Worm (Caenorhabditis elegans) whole organism, L3 larva: Measurements from ENCODE around the gene acr-12.

ENCODE experiments used
- R02D3.7 ChIP-seq: fragments of 150-350 bp; optimal IDR thresholded peaks from 2 replicates; lab custom pipeline; 2014; ENCODE audit warnings: missing biosample characterization, missing genetic modification characterization
- ZK546.5 ChIP-seq: sonication (generic microtip); optimal IDR thresholded peaks from 2 replicates; lab custom pipeline; 2017; ENCODE audit warnings: missing biosample characterization, missing genetic modification characterization
- ama-1 ChIP-seq: fragments of 150-350 bp; optimal IDR thresholded peaks from 2 replicates; lab custom pipeline; 2018
- ceh-28 ChIP-seq: fragments of 150-350 bp; optimal IDR thresholded peaks from 2 replicates; lab custom pipeline; 2014; ENCODE audit warnings: missing biosample characterization, missing genetic modification reagents, missing genetic modification characterization
- ceh-9 ChIP-seq: sonication (generic microtip); optimal IDR thresholded peaks from 2 replicates; lab custom pipeline; 2018; ENCODE audit warnings: missing biosample characterization, missing genetic modification characterization
- elt-2 ChIP-seq: sonication (generic microtip); optimal IDR thresholded peaks from 2 replicates; lab custom pipeline; 2016; ENCODE audit warnings: missing genetic modification reagents, mild to moderate bottlenecking, missing genetic modification characterization, missing compliant biosample characterization
- eor-1 ChIP-seq, 2 experiments: fragments of 150-350 bp; optimal IDR thresholded peaks; 2 replicates each; lab custom pipeline; 2014 to 2018; ENCODE audit warnings: missing biosample characterization in 2 of 2, missing genetic modification characterization in 2 of 2
- fkh-10 ChIP-seq: sonication (generic microtip); optimal IDR thresholded peaks from 2 replicates; lab custom pipeline; 2017; ENCODE audit warnings: missing biosample characterization, missing genetic modification reagents, missing genetic modification characterization
- fkh-2 ChIP-seq: fragments of 150-350 bp; optimal IDR thresholded peaks from 2 replicates; lab custom pipeline; 2014; ENCODE audit warnings: missing biosample characterization, missing genetic modification reagents, missing genetic modification characterization
- fos-1 ChIP-seq: fragments of 150-350 bp; optimal IDR thresholded peaks from 2 replicates; lab custom pipeline; 2014; ENCODE audit warnings: missing biosample characterization, missing genetic modification characterization
- hmg-11 ChIP-seq: sonication (generic microtip); optimal IDR thresholded peaks from 2 replicates; lab custom pipeline; 2016; ENCODE audit warnings: missing genetic modification characterization, missing compliant biosample characterization
- jun-1 ChIP-seq: fragments of 150-350 bp; optimal IDR thresholded peaks from 2 replicates; lab custom pipeline; 2014; ENCODE audit warnings: missing biosample characterization, missing genetic modification reagents, missing genetic modification characterization
- lin-39 ChIP-seq: fragments of 150-350 bp; optimal IDR thresholded peaks from 2 replicates; lab custom pipeline; 2018; ENCODE audit warnings: missing biosample characterization, missing genetic modification reagents, missing genetic modification characterization
- lsy-12 ChIP-seq: sonication (generic microtip); optimal IDR thresholded peaks from 2 replicates; lab custom pipeline; 2016; ENCODE audit warnings: mild to moderate bottlenecking, missing genetic modification characterization, missing compliant biosample characterization
- mdl-1 ChIP-seq: fragments of 150-350 bp; optimal IDR thresholded peaks from 2 replicates; lab custom pipeline; 2014; ENCODE audit warnings: missing biosample characterization, missing genetic modification characterization
- nfya-1 ChIP-seq: sonication (generic microtip); optimal IDR thresholded peaks from 2 replicates; lab custom pipeline; 2017; ENCODE audit warnings: missing genetic modification characterization, mild to moderate bottlenecking, missing compliant biosample characterization, antibody characterized with exemption, moderate library complexity; ENCODE audit not compliant: insufficient read depth
- nhr-12 ChIP-seq: fragments of 150-350 bp; optimal IDR thresholded peaks from 2 replicates; lab custom pipeline; 2014; ENCODE audit warnings: missing biosample characterization, missing genetic modification characterization
- nhr-237 ChIP-seq: fragments of 150-350 bp; optimal IDR thresholded peaks from 2 replicates; lab custom pipeline; 2014; ENCODE audit warnings: missing biosample characterization, missing genetic modification characterization
- nhr-25 ChIP-seq: sonication (generic microtip); optimal IDR thresholded peaks from 2 replicates; lab custom pipeline; 2017; ENCODE audit warnings: missing biosample characterization, missing genetic modification characterization
- nhr-28 ChIP-seq: fragments of 150-350 bp; optimal IDR thresholded peaks from 2 replicates; lab custom pipeline; 2014; ENCODE audit warnings: missing biosample characterization, missing genetic modification characterization
- nhr-43 ChIP-seq: sonication (generic microtip); optimal IDR thresholded peaks from 2 replicates; lab custom pipeline; 2016; ENCODE audit warnings: mild to moderate bottlenecking, missing genetic modification characterization, missing compliant biosample characterization; ENCODE audit not compliant: poor library complexity, severe bottlenecking
- nhr-67 ChIP-seq: fragments of 150-350 bp; optimal IDR thresholded peaks from 2 replicates; lab custom pipeline; 2014; ENCODE audit warnings: missing biosample characterization, missing genetic modification characterization
- nhr-76 ChIP-seq: fragments of 150-350 bp; sonication (generic microtip); optimal IDR thresholded peaks from 5 replicates; lab custom pipeline; 2014; ENCODE audit warnings: missing biosample characterization, missing genetic modification characterization
- nhr-77 ChIP-seq: fragments of 150-350 bp; optimal IDR thresholded peaks from 2 replicates; lab custom pipeline; 2014; ENCODE audit warnings: missing biosample characterization, missing genetic modification characterization
- pqm-1 ChIP-seq: fragments of 150-350 bp; optimal IDR thresholded peaks from 2 replicates; lab custom pipeline; 2017; ENCODE audit warnings: missing biosample characterization, missing genetic modification characterization, inconsistent platforms
- sea-2 ChIP-seq: fragments of 150-350 bp; sonication (generic microtip); optimal IDR thresholded peaks from 4 replicates; lab custom pipeline; 2014; ENCODE audit warnings: missing biosample characterization, missing genetic modification reagents, missing genetic modification characterization
- skn-1 ChIP-seq: fragments of 150-350 bp; optimal IDR thresholded peaks from 2 replicates; lab custom pipeline; 2014; ENCODE audit warnings: missing biosample characterization, missing genetic modification characterization
- unc-39 ChIP-seq: sonication (generic microtip); optimal IDR thresholded peaks from 4 replicates; lab custom pipeline; 2017; ENCODE audit warnings: missing biosample characterization, missing genetic modification characterization
- unc-62 ChIP-seq: fragments of 150-350 bp; sonication (generic microtip); optimal IDR thresholded peaks from 4 replicates; lab custom pipeline; 2014; ENCODE audit warnings: missing biosample characterization, missing genetic modification reagents, missing genetic modification characterization
- zag-1 ChIP-seq: fragments of 150-350 bp; optimal IDR thresholded peaks from 2 replicates; lab custom pipeline; 2014; ENCODE audit warnings: missing biosample characterization, missing genetic modification characterization
- ztf-11 ChIP-seq: fragments of 150-350 bp; optimal IDR thresholded peaks from 2 replicates; lab custom pipeline; 2014; ENCODE audit warnings: missing biosample characterization, missing genetic modification characterization

acr-12 gene

DNA sequence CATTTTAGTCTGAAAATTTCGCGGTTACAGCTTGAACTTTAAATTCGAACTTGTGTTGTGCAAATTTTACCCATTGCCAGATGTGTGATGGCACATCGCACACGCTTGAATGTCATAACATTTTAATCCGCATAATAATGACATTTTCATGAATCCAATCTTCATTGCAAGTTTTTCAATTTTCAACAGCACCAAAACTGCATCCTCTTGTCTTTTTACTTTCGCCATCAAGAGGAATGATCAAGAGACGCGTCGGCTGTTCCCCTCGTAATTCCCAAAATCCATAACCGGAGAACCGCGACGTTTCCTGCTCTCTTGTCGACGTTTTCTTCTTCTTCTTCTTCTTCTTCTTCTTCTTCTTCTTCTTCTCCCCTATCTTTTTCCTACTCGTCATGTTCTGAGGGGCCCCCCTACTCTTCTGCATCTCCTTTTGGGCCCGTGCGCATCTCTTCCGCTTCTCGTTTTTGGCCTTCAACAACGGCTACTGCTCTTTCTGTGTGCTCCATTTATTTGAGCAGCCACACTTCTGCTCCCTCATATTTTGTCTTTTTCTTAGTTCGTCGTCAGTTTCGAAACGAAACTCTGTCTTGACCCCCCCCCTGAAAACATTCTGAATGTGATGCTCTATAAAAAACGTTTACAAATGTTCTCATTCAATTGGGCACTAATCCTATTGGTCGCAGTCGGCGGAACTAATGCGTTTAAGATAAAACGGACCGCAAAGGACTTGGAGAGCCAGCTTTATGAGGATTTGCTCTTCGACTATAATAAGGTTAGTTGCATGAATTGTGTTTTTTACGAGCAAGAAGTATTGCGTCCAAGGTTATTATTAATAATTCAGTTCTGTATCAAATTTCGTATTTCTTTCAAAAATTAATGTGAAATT, at the start of gene acr-12:
acr-12 (plus strand) TSS at position 430 of the 886 bp plus-strand sequence.
- TF ChIP-seq hmg-11 (peak; percentile 44), nfya-1 (tag; lab: Kevin White, UChicago) (peak; percentile 9), mdl-1 (tag; lab: Kevin White, UChicago) (no peak), lin-39 (tag; lab: Kevin White, UChicago) (peak; percentile 46)

DNA sequence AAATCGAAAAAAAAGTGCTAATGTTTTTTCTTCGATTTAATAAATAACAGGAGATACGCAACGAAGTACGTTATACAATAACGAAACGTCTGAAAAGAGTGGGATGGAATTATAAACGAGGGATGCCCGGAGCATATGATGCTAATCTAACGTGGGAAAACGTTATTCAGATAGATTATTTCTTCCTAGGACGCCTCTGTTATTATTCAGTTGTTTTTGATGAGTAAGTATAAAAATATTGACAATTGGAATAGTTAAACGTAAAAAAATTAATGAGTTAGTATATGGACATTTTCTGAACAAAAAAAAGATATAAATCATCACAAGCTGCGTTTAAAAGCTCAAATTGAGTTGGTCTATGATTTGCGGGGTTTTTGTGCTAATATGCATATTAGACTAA, 47.8 kb upstream of the acr-12 start, which contains the start of gene srd-51:
srd-51 (minus strand) TSS at position 101 of the 400 bp plus-strand sequence.
- TF ChIP-seq ama-1 = no peak
- no peak for TF ChIP-seq nhr-43
- no peak for TF ChIP-seq ceh-28 (tag; lab: Kevin White, UChicago)
- TF ChIP-seq hmg-11 = no peak
- TF ChIP-seq R02D3.7 (tag; lab: Kevin White, UChicago) = no peak
- no peak for TF ChIP-seq unc-62 (GFP tag; lab: Kevin White, UChicago)
- no peak for TF ChIP-seq unc-39 (tag; lab: Kevin White, UChicago)
- TF ChIP-seq nhr-28 (tag; lab: Kevin White, UChicago) = no peak
- no peak for TF ChIP-seq nhr-67 (tag; lab: Kevin White, UChicago)
- TF ChIP-seq ZK546.5 (tag; lab: Kevin White, UChicago) = no peak
- no peak for TF ChIP-seq skn-1 (tag; lab: Kevin White, UChicago)
- TF ChIP-seq nfya-1 (tag; lab: Kevin White, UChicago) = no peak
- no peak for TF ChIP-seq fos-1 (tag; lab: Kevin White, UChicago)
- TF ChIP-seq eor-1 (tag; optimal IDR thresholded peaks at IDR 0.05; lab: Kevin White, UChicago) = no peak
- no peak for TF ChIP-seq pqm-1

DNA sequence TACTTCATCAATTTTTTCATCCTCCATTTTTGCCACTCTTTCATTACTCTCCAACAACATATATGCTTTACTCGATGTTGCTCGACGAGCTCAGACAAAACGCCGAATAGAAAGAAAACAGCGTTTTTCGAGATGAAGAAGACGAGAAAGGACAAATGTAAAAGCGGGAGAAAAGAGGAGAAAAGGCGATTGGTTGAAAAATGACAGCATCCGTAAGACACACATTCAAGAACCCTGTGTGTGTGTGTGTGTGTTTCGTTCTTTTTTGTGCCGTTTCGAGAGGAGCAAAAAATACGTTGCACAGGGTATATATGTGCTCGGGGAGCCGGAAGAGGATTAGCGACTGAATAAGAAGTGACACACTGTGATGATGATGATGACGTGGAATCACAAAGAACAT, 38.9 kb upstream of the acr-12 start:
- TF ChIP-seq nhr-237 (tag; lab: Kevin White, UChicago) (no peak), fkh-10 (GFP tag; lab: Kevin White, UChicago) (no peak), hmg-11 (peak; percentile 19), fkh-2 (no peak), elt-2 (no peak), jun-1 (no peak), ztf-11 (no peak), nhr-28 (tag; lab: Kevin White, UChicago) (no peak), zag-1 (tag; lab: Kevin White, UChicago) (no peak), nhr-76 (tag; lab: Kevin White, UChicago) (no peak), nhr-43 (no peak), nfya-1 (tag; lab: Kevin White, UChicago) (peak; percentile 68), sea-2 (GFP tag; lab: Kevin White, UChicago) (no peak), lin-39 (tag; lab: Kevin White, UChicago) (peak; percentile 58)

DNA sequence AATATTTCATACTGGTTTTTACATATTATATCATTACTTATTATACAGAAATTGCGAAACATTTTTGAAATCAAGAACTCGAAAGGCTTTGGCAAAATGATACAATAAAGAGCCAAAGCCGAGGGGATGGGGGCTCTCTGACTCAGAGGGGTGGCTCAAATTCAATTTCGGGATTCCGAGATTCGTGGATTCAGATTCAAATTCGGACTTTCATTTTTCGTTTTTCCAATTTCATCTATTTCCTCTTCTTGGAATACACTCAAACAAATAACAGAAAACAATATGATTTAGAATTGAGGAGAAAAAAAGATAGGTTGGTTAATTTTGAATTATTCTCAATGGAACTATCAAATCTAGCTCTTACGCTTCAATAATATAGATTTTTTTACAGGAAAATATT, 33.6 kb upstream of the acr-12 start:
- peak; percentile 93 for TF ChIP-seq fkh-10 (GFP tag; lab: Kevin White, UChicago)
- TF ChIP-seq ceh-28 (tag; lab: Kevin White, UChicago) = no peak

DNA sequence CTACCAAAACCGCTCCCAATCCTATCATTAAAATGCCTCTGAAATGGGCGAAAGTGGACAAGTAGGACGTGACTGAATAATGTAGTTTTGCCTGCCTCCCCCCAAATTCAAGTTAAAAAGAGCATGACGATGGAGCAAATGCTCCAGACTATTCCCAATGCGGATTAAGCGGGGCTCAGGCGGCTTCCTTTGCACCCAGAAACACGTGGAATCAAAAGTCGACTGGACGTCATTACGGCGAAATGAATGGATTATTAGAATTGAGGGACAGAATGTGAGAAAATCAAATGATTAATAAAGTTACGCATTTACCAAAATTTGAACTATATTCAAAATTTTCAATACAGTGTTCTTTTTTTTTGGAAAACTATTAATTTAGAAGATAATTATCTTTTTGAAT, 32.7 kb upstream of the acr-12 start:
- TF ChIP-seq nhr-12 (no peak), nhr-237 (tag; lab: Kevin White, UChicago) (no peak), ama-1 (no peak), unc-62 (GFP tag; lab: Kevin White, UChicago) (no peak), unc-39 (tag; lab: Kevin White, UChicago) (no peak), nhr-28 (tag; lab: Kevin White, UChicago) (no peak), nhr-25 (tag; lab: Kevin White, UChicago) (no peak), nhr-67 (tag; lab: Kevin White, UChicago) (no peak), sea-2 (GFP tag; lab: Kevin White, UChicago) (no peak), ceh-9 (no peak), nfya-1 (tag; lab: Kevin White, UChicago) (no peak)

DNA sequence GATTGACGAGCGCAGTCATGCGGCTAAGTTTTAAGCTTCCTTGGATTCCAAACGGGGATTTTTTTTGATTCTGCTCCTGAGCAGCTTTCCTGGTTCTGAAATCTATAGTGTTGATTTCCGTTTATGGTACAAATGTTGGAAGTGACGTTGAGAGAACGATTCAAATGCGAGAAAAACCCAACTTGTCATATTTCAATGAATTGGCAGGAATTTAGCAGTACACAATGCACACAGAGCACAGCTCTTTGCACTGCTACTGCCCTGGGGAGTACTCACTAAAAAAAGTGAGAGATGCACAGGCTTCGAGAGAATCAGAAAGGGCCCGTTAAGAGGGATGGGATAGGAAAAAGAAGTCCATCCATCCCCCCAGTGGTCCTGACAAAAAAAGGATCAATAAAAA, 32.1 kb upstream of the acr-12 start, which contains the start of gene sad-1:
sad-1 (minus strand) TSS at position 101 of the 400 bp plus-strand sequence.
- peak; percentile 5 for TF ChIP-seq nfya-1 (tag; lab: Kevin White, UChicago)
- no peak for TF ChIP-seq fos-1 (tag; lab: Kevin White, UChicago)
- TF ChIP-seq nhr-77 (tag; lab: Kevin White, UChicago) = no peak
- TF ChIP-seq lsy-12 = no peak
- TF ChIP-seq ama-1 = no peak
- TF ChIP-seq nhr-43 = no peak
